Fruit fly (Drosophila melanogaster) whole organism, prepupa: Measurements from ENCODE around the gene cac.

Experiments
- Blimp-1 ChIP-seq: fragments of 200-800 bp; sonication (Bioruptor generic); optimal IDR thresholded peaks from 3 replicates; lab custom pipeline; 2017; ENCODE audit warnings: missing biosample characterization, missing genetic modification characterization, mild to moderate bottlenecking, moderate library complexity, missing genetic modification reagents
- CG10631 ChIP-seq: fragments of 200-800 bp; sonication (Bioruptor generic); optimal IDR thresholded peaks from 2 replicates; lab custom pipeline; 2016; ENCODE audit warnings: missing biosample characterization, missing genetic modification characterization
- CG10669 ChIP-seq: fragments of 200-800 bp; sonication (Bioruptor generic); optimal IDR thresholded peaks from 3 replicates; lab custom pipeline; 2018; ENCODE audit warnings: missing biosample characterization, mild to moderate bottlenecking, missing genetic modification characterization, moderate library complexity
- CG11294 ChIP-seq: fragments of 200-800 bp; sonication (Bioruptor generic); IDR thresholded peaks from 2 replicates; pipeline ENCODE4 v1.3.6; 2022; ENCODE audit warnings: missing biosample characterization, missing genetic modification characterization
- CG11762 ChIP-seq: fragments of 200-800 bp; sonication (Bioruptor generic); optimal IDR thresholded peaks from 3 replicates; lab custom pipeline; 2016; ENCODE audit warnings: missing biosample characterization, missing genetic modification characterization; ENCODE audit not compliant: insufficient read depth
- CG11902 ChIP-seq: fragments of 200-800 bp; sonication (Bioruptor generic); optimal IDR thresholded peaks from 3 replicates; lab custom pipeline; 2016; ENCODE audit warnings: missing biosample characterization, missing genetic modification characterization
- CG15336 ChIP-seq: fragments of 200-800 bp; sonication (Bioruptor generic); IDR thresholded peaks from 2 replicates; pipeline ENCODE4 v1.3.6; 2022; ENCODE audit warnings: missing biosample characterization, missing genetic modification characterization
- CG1621 ChIP-seq: fragments of 200-800 bp; sonication (Bioruptor generic); optimal IDR thresholded peaks from 3 replicates; lab custom pipeline; 2018; ENCODE audit warnings: missing biosample characterization, mild to moderate bottlenecking, missing genetic modification characterization
- CG3032 ChIP-seq: fragments of 200-800 bp; optimal IDR thresholded peaks from 2 replicates; lab custom pipeline; 2019; ENCODE audit warnings: missing biosample characterization, mild to moderate bottlenecking, missing genetic modification characterization, moderate library complexity
- CG31627 ChIP-seq: fragments of 200-800 bp; sonication (Bioruptor generic); optimal IDR thresholded peaks from 3 replicates; lab custom pipeline; 2016; ENCODE audit warnings: missing biosample characterization, missing genetic modification characterization
- CG32006 ChIP-seq: fragments of 200-800 bp; sonication (Bioruptor generic); optimal IDR thresholded peaks from 3 replicates; lab custom pipeline; 2017; ENCODE audit warnings: missing biosample characterization, mild to moderate bottlenecking, missing genetic modification characterization
- CG34406 ChIP-seq: fragments of 200-800 bp; sonication (Bioruptor generic); optimal IDR thresholded peaks from 3 replicates; lab custom pipeline; 2016; ENCODE audit warnings: missing biosample characterization, missing genetic modification characterization
- CG3919 ChIP-seq: fragments of 200-800 bp; sonication (Bioruptor generic); optimal IDR thresholded peaks from 3 replicates; lab custom pipeline; 2016; ENCODE audit warnings: missing biosample characterization, missing genetic modification characterization
- CG4318 ChIP-seq: fragments of 200-800 bp; sonication (Bioruptor generic); optimal IDR thresholded peaks from 3 replicates; lab custom pipeline; 2017; ENCODE audit warnings: missing biosample characterization, mild to moderate bottlenecking, missing genetic modification characterization
- CG6163 ChIP-seq: fragments of 200-800 bp; sonication (Bioruptor generic); IDR thresholded peaks from 3 replicates; pipeline ENCODE4 v1.3.6; 2022; ENCODE audit warnings: missing biosample characterization, missing genetic modification characterization
- CG6276 ChIP-seq: fragments of 200-800 bp; sonication (Bioruptor generic); optimal IDR thresholded peaks from 2 replicates; lab custom pipeline; 2017; ENCODE audit warnings: missing biosample characterization, mild to moderate bottlenecking, missing genetic modification characterization
- CG6792 ChIP-seq: fragments of 200-800 bp; sonication (Bioruptor generic); optimal IDR thresholded peaks from 3 replicates; lab custom pipeline; 2016; ENCODE audit warnings: missing biosample characterization, missing genetic modification characterization
- CG6808 ChIP-seq: fragments of 200-800 bp; sonication (Bioruptor generic); optimal IDR thresholded peaks from 3 replicates; lab custom pipeline; 2017; ENCODE audit warnings: missing biosample characterization, missing genetic modification characterization, mild to moderate bottlenecking, moderate library complexity, missing genetic modification reagents
- CG6854 ChIP-seq: fragments of 200-800 bp; sonication (Bioruptor generic); optimal IDR thresholded peaks from 2 replicates; lab custom pipeline; 2017; ENCODE audit warnings: missing biosample characterization, mild to moderate bottlenecking, missing genetic modification characterization
- CG7368 ChIP-seq: fragments of 200-800 bp; sonication (Bioruptor generic); optimal IDR thresholded peaks from 3 replicates; lab custom pipeline; 2016; ENCODE audit warnings: missing biosample characterization, missing genetic modification characterization
- CG8119 ChIP-seq: fragments of 200-800 bp; sonication (Bioruptor generic); IDR thresholded peaks from 3 replicates; pipeline ENCODE4 v1.3.6; 2022; ENCODE audit warnings: missing biosample characterization, missing genetic modification characterization
- Eip75B ChIP-seq: fragments of 200-800 bp; sonication (Bioruptor generic); optimal IDR thresholded peaks from 3 replicates; lab custom pipeline; 2016; ENCODE audit warnings: missing biosample characterization, missing genetic modification characterization
- Eip78C ChIP-seq: fragments of 200-800 bp; sonication (Bioruptor generic); peaks from one replicate; lab custom pipeline; 2016; ENCODE audit warnings: missing biosample characterization, missing genetic modification characterization
- Eip93F ChIP-seq: fragments of 200-800 bp; sonication (Bioruptor generic); optimal IDR thresholded peaks from 2 replicates; lab custom pipeline; 2016; ENCODE audit warnings: missing biosample characterization, mild to moderate bottlenecking, missing genetic modification characterization
- Ets21C ChIP-seq: fragments of 200-800 bp; sonication (Bioruptor generic); optimal IDR thresholded peaks from 3 replicates; lab custom pipeline; 2016; ENCODE audit warnings: missing biosample characterization, missing genetic modification characterization
- Ets96B ChIP-seq: fragments of 200-800 bp; optimal IDR thresholded peaks from 2 replicates; lab custom pipeline; 2019; ENCODE audit warnings: missing biosample characterization, mild to moderate bottlenecking, missing genetic modification characterization, moderate library complexity
- Gug ChIP-seq: fragments of 200-800 bp; sonication (Bioruptor generic); IDR thresholded peaks from 2 replicates; pipeline ENCODE4 v1.3.6; 2022; ENCODE audit warnings: missing biosample characterization, missing genetic modification characterization
- Hr38 ChIP-seq: sonication (Bioruptor generic); optimal IDR thresholded peaks from 2 replicates; lab custom pipeline; 2016; ENCODE audit warnings: missing biosample characterization, missing genetic modification characterization
- Hr39 ChIP-seq: fragments of 200-800 bp; sonication (Bioruptor generic); optimal IDR thresholded peaks from 2 replicates; lab custom pipeline; 2016; ENCODE audit warnings: missing biosample characterization, missing genetic modification characterization
- Hr4 ChIP-seq: fragments of 200-800 bp; sonication (Bioruptor generic); optimal IDR thresholded peaks from 3 replicates; lab custom pipeline; 2016; ENCODE audit warnings: missing biosample characterization, missing genetic modification characterization
- Lpt ChIP-seq: fragments of 200-800 bp; sonication (Bioruptor generic); optimal IDR thresholded peaks from 3 replicates; lab custom pipeline; 2016; ENCODE audit warnings: missing biosample characterization, missing genetic modification characterization
- Met ChIP-seq: fragments of 200-800 bp; sonication (Bioruptor generic); optimal IDR thresholded peaks from 3 replicates; lab custom pipeline; 2016; ENCODE audit warnings: missing biosample characterization, missing genetic modification characterization
- OdsH ChIP-seq: fragments of 200-800 bp; sonication (Bioruptor generic); optimal IDR thresholded peaks from 3 replicates; lab custom pipeline; 2016; ENCODE audit warnings: missing biosample characterization, missing genetic modification characterization
- Smox ChIP-seq: fragments of 200-800 bp; sonication (Bioruptor generic); optimal IDR thresholded peaks from 3 replicates; lab custom pipeline; 2016; ENCODE audit warnings: missing biosample characterization, missing genetic modification characterization
- Sox102F ChIP-seq: fragments of 200-800 bp; sonication (Bioruptor generic); optimal IDR thresholded peaks from 2 replicates; lab custom pipeline; 2016; ENCODE audit warnings: missing biosample characterization, mild to moderate bottlenecking, missing genetic modification characterization
- Sox14 ChIP-seq: fragments of 200-800 bp; sonication (Bioruptor generic); optimal IDR thresholded peaks from 3 replicates; lab custom pipeline; 2016; ENCODE audit warnings: missing biosample characterization, missing genetic modification characterization
- Sox15 ChIP-seq: fragments of 200-800 bp; sonication (Bioruptor generic); optimal IDR thresholded peaks from 3 replicates; lab custom pipeline; 2016; ENCODE audit warnings: missing biosample characterization, missing genetic modification characterization
- achi ChIP-seq: fragments of 200-800 bp; sonication (Bioruptor generic); optimal IDR thresholded peaks from 3 replicates; lab custom pipeline; 2016; ENCODE audit warnings: missing biosample characterization, missing genetic modification characterization
- acj6 ChIP-seq: fragments of 200-800 bp; sonication (Bioruptor generic); optimal IDR thresholded peaks from 3 replicates; lab custom pipeline; 2016; ENCODE audit warnings: missing biosample characterization, missing genetic modification characterization
- cyc ChIP-seq: fragments of 200-800 bp; sonication (Bioruptor generic); optimal IDR thresholded peaks from 3 replicates; lab custom pipeline; 2016; ENCODE audit warnings: missing biosample characterization, missing genetic modification characterization
- dac ChIP-seq: fragments of 200-800 bp; sonication (Bioruptor generic); optimal IDR thresholded peaks from 2 replicates; lab custom pipeline; 2017; ENCODE audit warnings: missing biosample characterization, mild to moderate bottlenecking, missing genetic modification characterization
- eg ChIP-seq: fragments of 200-800 bp; sonication (Bioruptor generic); IDR thresholded peaks from 3 replicates; pipeline ENCODE4 v1.3.6; 2022; ENCODE audit warnings: missing biosample characterization, missing genetic modification characterization
- esn ChIP-seq: fragments of 200-800 bp; sonication (Bioruptor generic); optimal IDR thresholded peaks from 2 replicates; lab custom pipeline; 2016; ENCODE audit warnings: missing biosample characterization, mild to moderate bottlenecking, missing genetic modification characterization, moderate library complexity
- fd85E ChIP-seq: fragments of 200-800 bp; sonication (Bioruptor generic); optimal IDR thresholded peaks from 3 replicates; lab custom pipeline; 2016; ENCODE audit warnings: missing biosample characterization, missing genetic modification characterization
- fkh ChIP-seq: fragments of 200-800 bp; sonication (Bioruptor generic); optimal IDR thresholded peaks from 3 replicates; lab custom pipeline; 2017; ENCODE audit warnings: missing biosample characterization, mild to moderate bottlenecking, missing genetic modification characterization, moderate library complexity
- lz ChIP-seq: fragments of 200-800 bp; sonication (Bioruptor generic); optimal IDR thresholded peaks from 3 replicates; lab custom pipeline; 2016; ENCODE audit warnings: missing biosample characterization, missing genetic modification characterization
- net ChIP-seq: fragments of 200-800 bp; sonication (Bioruptor generic); optimal IDR thresholded peaks from 3 replicates; lab custom pipeline; 2016; ENCODE audit warnings: missing biosample characterization, missing genetic modification characterization
- pdm3 ChIP-seq: fragments of 200-800 bp; sonication (Bioruptor generic); optimal IDR thresholded peaks from 3 replicates; lab custom pipeline; 2016; ENCODE audit warnings: missing biosample characterization, missing genetic modification characterization
- spab ChIP-seq: fragments of 200-800 bp; sonication (Bioruptor generic); optimal IDR thresholded peaks from 2 replicates; lab custom pipeline; 2017; ENCODE audit warnings: missing biosample characterization, mild to moderate bottlenecking, missing genetic modification characterization, missing genetic modification reagents
- ss ChIP-seq, 2 experiments: fragments of 200-800 bp; sonication (Bioruptor generic); optimal IDR thresholded peaks; 2 replicates in 1 of 2; 3 replicates in 1 of 2; lab custom pipeline; 2017 to 2018; ENCODE audit warnings: mild to moderate bottlenecking in 2 of 2, missing biosample characterization in 2 of 2, missing genetic modification characterization in 2 of 2, moderate library complexity in 1 of 2
- svp ChIP-seq: fragments of 200-800 bp; sonication (Bioruptor generic); peaks from one replicate; lab custom pipeline; 2016; ENCODE audit warnings: missing biosample characterization, missing genetic modification characterization
- topi ChIP-seq: fragments of 200-800 bp; sonication (Bioruptor generic); optimal IDR thresholded peaks from 3 replicates; lab custom pipeline; 2016; ENCODE audit warnings: missing biosample characterization, missing genetic modification characterization
- vri ChIP-seq: fragments of 200-800 bp; sonication (Bioruptor generic); optimal IDR thresholded peaks from 3 replicates; lab custom pipeline; 2016; ENCODE audit warnings: missing biosample characterization, mild to moderate bottlenecking, missing genetic modification characterization

cac gene

dm6 chrX:12004395-12004768, 19.5 kb upstream of the cac start:
- TF ChIP-seq eg (GFP tag; lab: Robert Waterston, UW): peak; percentile 55; the same call in 2 of the 3 replicates
- peak; percentile 79 for TF ChIP-seq CG34406
- peak; percentile 56 for TF ChIP-seq CG3919 (GFP tag; lab: Kevin White, UChicago)
- peak; percentile 54 for TF ChIP-seq CG11902 (GFP tag; lab: Kevin White, UChicago)
- no peak for TF ChIP-seq fd85E
- no peak; the same call in 1 of the 3 replicates for TF ChIP-seq CG8119 (GFP tag; lab: Robert Waterston, UW)
- TF ChIP-seq ss (GFP tag; optimal IDR thresholded peaks at IDR 0.05; lab: Kevin White, UChicago): peak; percentile 55 to 56
- TF ChIP-seq Sox15 (GFP tag; lab: Kevin White, UChicago): peak; percentile 76
- peak; percentile 88 for TF ChIP-seq Eip78C (GFP tag; lab: Kevin White, UChicago)
- peak; percentile 46 for TF ChIP-seq dac (GFP tag; lab: Kevin White, UChicago)
- TF ChIP-seq CG6792 (GFP tag; lab: Kevin White, UChicago): peak; percentile 70
- peak; percentile 69 for TF ChIP-seq CG10631 (GFP tag; lab: Kevin White, UChicago)
- peak; percentile 27 for TF ChIP-seq Met (GFP tag; lab: Kevin White, UChicago)
- TF ChIP-seq Hr4 (GFP tag; lab: Kevin White, UChicago): no peak
- TF ChIP-seq Sox14 (GFP tag; lab: Kevin White, UChicago): no peak
- TF ChIP-seq CG1621: no peak
- peak; percentile 53 for TF ChIP-seq acj6 (GFP tag; lab: Kevin White, UChicago)
- peak; percentile 74 for TF ChIP-seq OdsH
- peak; percentile 2 for TF ChIP-seq Blimp-1
- peak; percentile 51 for TF ChIP-seq CG31627 (GFP tag; lab: Kevin White, UChicago)
- TF ChIP-seq Gug (GFP tag; lab: Robert Waterston, UW): peak; percentile 38; the same call in 1 of the 2 replicates
- TF ChIP-seq CG6276 (GFP tag; lab: Kevin White, UChicago): peak; percentile 75
- TF ChIP-seq svp: peak; percentile 79
- TF ChIP-seq Eip75B (GFP tag; lab: Kevin White, UChicago): no peak
- peak; percentile 27 for TF ChIP-seq CG6854 (GFP tag; lab: Kevin White, UChicago)
- no peak for TF ChIP-seq Hr38 (GFP tag; lab: Kevin White, UChicago)
- TF ChIP-seq Ets96B: peak; percentile 46
- TF ChIP-seq Ets21C: no peak
- peak; percentile 1 for TF ChIP-seq topi (GFP tag; lab: Kevin White, UChicago)
- TF ChIP-seq CG10669 (GFP tag; lab: Kevin White, UChicago): peak; percentile 71
- peak; percentile 41 for TF ChIP-seq Smox (GFP tag; lab: Kevin White, UChicago)
- peak; percentile 49; the same call in 1 of the 2 replicates for TF ChIP-seq CG11294 (GFP tag; lab: Robert Waterston, UW)
- TF ChIP-seq achi: peak; percentile 53
- peak; percentile 6; the same call in 1 of the 2 replicates for TF ChIP-seq CG15336 (GFP tag; lab: Robert Waterston, UW)
- no peak for TF ChIP-seq Sox102F
- TF ChIP-seq Eip93F (GFP tag; lab: Kevin White, UChicago): no peak
- TF ChIP-seq CG32006 (GFP tag; lab: Kevin White, UChicago): peak; percentile 90
- peak; percentile 75 for TF ChIP-seq spab (GFP tag; lab: Kevin White, UChicago)
- TF ChIP-seq fkh: no peak
- TF ChIP-seq CG3032: peak; percentile 62
- peak; percentile 47 for TF ChIP-seq cyc (GFP tag; lab: Kevin White, UChicago)
- peak; percentile 67; the same call in 2 of the 3 replicates for TF ChIP-seq CG6163 (GFP tag; lab: Robert Waterston, UW)
- TF ChIP-seq CG11762: peak; percentile 74
- no peak for TF ChIP-seq pdm3 (GFP tag; lab: Kevin White, UChicago)
- peak; percentile 31 for TF ChIP-seq Hr39
- TF ChIP-seq esn (GFP tag; lab: Kevin White, UChicago): peak; percentile 68
- TF ChIP-seq net (GFP tag; lab: Kevin White, UChicago): peak; percentile 75
- peak; percentile 76 for TF ChIP-seq CG4318 (GFP tag; lab: Kevin White, UChicago)
- peak; percentile 10 for TF ChIP-seq CG7368 (GFP tag; lab: Kevin White, UChicago)
- peak; percentile 24 for TF ChIP-seq Lpt
- peak; percentile 16 for TF ChIP-seq lz (GFP tag; lab: Kevin White, UChicago)
- TF ChIP-seq CG6808 (GFP tag; lab: Kevin White, UChicago): peak; percentile 81
- TF ChIP-seq vri (GFP tag; lab: Kevin White, UChicago): no peak
